Fruit fly (Drosophila melanogaster) whole organism, prepupa: ENCODE results near the gene CG13999.

Experiments used
- CG11294 ChIP-seq: fragments of 200-800 bp; sonication (Bioruptor generic); IDR thresholded peaks from 2 replicates; pipeline ENCODE4 v1.3.6; 2022; ENCODE audit warnings: missing biosample characterization, missing genetic modification characterization
- CG11902 ChIP-seq: fragments of 200-800 bp; sonication (Bioruptor generic); optimal IDR thresholded peaks from 3 replicates; lab custom pipeline; 2016; ENCODE audit warnings: missing biosample characterization, missing genetic modification characterization
- CG15336 ChIP-seq: fragments of 200-800 bp; sonication (Bioruptor generic); IDR thresholded peaks from 2 replicates; pipeline ENCODE4 v1.3.6; 2022; ENCODE audit warnings: missing biosample characterization, missing genetic modification characterization
- CG1621 ChIP-seq: fragments of 200-800 bp; sonication (Bioruptor generic); optimal IDR thresholded peaks from 3 replicates; lab custom pipeline; 2018; ENCODE audit warnings: missing biosample characterization, mild to moderate bottlenecking, missing genetic modification characterization
- CG3032 ChIP-seq: fragments of 200-800 bp; optimal IDR thresholded peaks from 2 replicates; lab custom pipeline; 2019; ENCODE audit warnings: missing biosample characterization, mild to moderate bottlenecking, missing genetic modification characterization, moderate library complexity
- CG3919 ChIP-seq: fragments of 200-800 bp; sonication (Bioruptor generic); optimal IDR thresholded peaks from 3 replicates; lab custom pipeline; 2016; ENCODE audit warnings: missing biosample characterization, missing genetic modification characterization
- CG6808 ChIP-seq: fragments of 200-800 bp; sonication (Bioruptor generic); optimal IDR thresholded peaks from 3 replicates; lab custom pipeline; 2017; ENCODE audit warnings: missing biosample characterization, missing genetic modification characterization, mild to moderate bottlenecking, moderate library complexity, missing genetic modification reagents
- CG6854 ChIP-seq: fragments of 200-800 bp; sonication (Bioruptor generic); optimal IDR thresholded peaks from 2 replicates; lab custom pipeline; 2017; ENCODE audit warnings: missing biosample characterization, mild to moderate bottlenecking, missing genetic modification characterization
- CG7368 ChIP-seq: fragments of 200-800 bp; sonication (Bioruptor generic); optimal IDR thresholded peaks from 3 replicates; lab custom pipeline; 2016; ENCODE audit warnings: missing biosample characterization, missing genetic modification characterization
- CG8632 ChIP-seq: fragments of 200-800 bp; sonication (Bioruptor generic); optimal IDR thresholded peaks from 3 replicates; lab custom pipeline; 2016; ENCODE audit warnings: missing biosample characterization, missing genetic modification characterization
- CG9139 ChIP-seq: fragments of 200-800 bp; sonication (Bioruptor generic); optimal IDR thresholded peaks from 3 replicates; lab custom pipeline; 2017; ENCODE audit warnings: missing biosample characterization, mild to moderate bottlenecking, missing genetic modification characterization
- Eip78C ChIP-seq: fragments of 200-800 bp; sonication (Bioruptor generic); peaks from one replicate; lab custom pipeline; 2016; ENCODE audit warnings: missing biosample characterization, missing genetic modification characterization
- Eip93F ChIP-seq: fragments of 200-800 bp; sonication (Bioruptor generic); optimal IDR thresholded peaks from 2 replicates; lab custom pipeline; 2016; ENCODE audit warnings: missing biosample characterization, mild to moderate bottlenecking, missing genetic modification characterization
- Gug ChIP-seq: fragments of 200-800 bp; sonication (Bioruptor generic); IDR thresholded peaks from 2 replicates; pipeline ENCODE4 v1.3.6; 2022; ENCODE audit warnings: missing biosample characterization, missing genetic modification characterization
- Hr39 ChIP-seq: fragments of 200-800 bp; sonication (Bioruptor generic); optimal IDR thresholded peaks from 2 replicates; lab custom pipeline; 2016; ENCODE audit warnings: missing biosample characterization, missing genetic modification characterization
- Met ChIP-seq: fragments of 200-800 bp; sonication (Bioruptor generic); optimal IDR thresholded peaks from 3 replicates; lab custom pipeline; 2016; ENCODE audit warnings: missing biosample characterization, missing genetic modification characterization
- Smox ChIP-seq: fragments of 200-800 bp; sonication (Bioruptor generic); optimal IDR thresholded peaks from 3 replicates; lab custom pipeline; 2016; ENCODE audit warnings: missing biosample characterization, missing genetic modification characterization
- Sox102F ChIP-seq: fragments of 200-800 bp; sonication (Bioruptor generic); optimal IDR thresholded peaks from 2 replicates; lab custom pipeline; 2016; ENCODE audit warnings: missing biosample characterization, mild to moderate bottlenecking, missing genetic modification characterization
- Sox14 ChIP-seq: fragments of 200-800 bp; sonication (Bioruptor generic); optimal IDR thresholded peaks from 3 replicates; lab custom pipeline; 2016; ENCODE audit warnings: missing biosample characterization, missing genetic modification characterization
- cyc ChIP-seq: fragments of 200-800 bp; sonication (Bioruptor generic); optimal IDR thresholded peaks from 3 replicates; lab custom pipeline; 2016; ENCODE audit warnings: missing biosample characterization, missing genetic modification characterization
- dsx ChIP-seq: fragments of 200-800 bp; optimal IDR thresholded peaks from 3 replicates; lab custom pipeline; 2019; ENCODE audit warnings: missing biosample characterization, mild to moderate bottlenecking, missing genetic modification characterization, moderate library complexity; ENCODE audit not compliant: poor library complexity, severe bottlenecking
- eg ChIP-seq: fragments of 200-800 bp; sonication (Bioruptor generic); IDR thresholded peaks from 3 replicates; pipeline ENCODE4 v1.3.6; 2022; ENCODE audit warnings: missing biosample characterization, missing genetic modification characterization
- esn ChIP-seq: fragments of 200-800 bp; sonication (Bioruptor generic); optimal IDR thresholded peaks from 2 replicates; lab custom pipeline; 2016; ENCODE audit warnings: missing biosample characterization, mild to moderate bottlenecking, missing genetic modification characterization, moderate library complexity
- fd59A ChIP-seq: fragments of 200-800 bp; sonication (Bioruptor generic); optimal IDR thresholded peaks from 2 replicates; lab custom pipeline; 2017; ENCODE audit warnings: missing biosample characterization, mild to moderate bottlenecking, missing genetic modification characterization, missing genetic modification reagents
- fd85E ChIP-seq: fragments of 200-800 bp; sonication (Bioruptor generic); optimal IDR thresholded peaks from 3 replicates; lab custom pipeline; 2016; ENCODE audit warnings: missing biosample characterization, missing genetic modification characterization
- fkh ChIP-seq: fragments of 200-800 bp; sonication (Bioruptor generic); optimal IDR thresholded peaks from 3 replicates; lab custom pipeline; 2017; ENCODE audit warnings: missing biosample characterization, mild to moderate bottlenecking, missing genetic modification characterization, moderate library complexity
- lz ChIP-seq: fragments of 200-800 bp; sonication (Bioruptor generic); optimal IDR thresholded peaks from 3 replicates; lab custom pipeline; 2016; ENCODE audit warnings: missing biosample characterization, missing genetic modification characterization
- net ChIP-seq: fragments of 200-800 bp; sonication (Bioruptor generic); optimal IDR thresholded peaks from 3 replicates; lab custom pipeline; 2016; ENCODE audit warnings: missing biosample characterization, missing genetic modification characterization
- salr ChIP-seq, 2 experiments: fragments of 200-800 bp; sonication (Bioruptor generic); optimal IDR thresholded peaks; 3 replicates each; lab custom pipeline; 2016 to 2018; ENCODE audit warnings: missing biosample characterization in 2 of 2, missing genetic modification characterization in 2 of 2, mild to moderate bottlenecking in 1 of 2
- spab ChIP-seq: fragments of 200-800 bp; sonication (Bioruptor generic); optimal IDR thresholded peaks from 2 replicates; lab custom pipeline; 2017; ENCODE audit warnings: missing biosample characterization, mild to moderate bottlenecking, missing genetic modification characterization, missing genetic modification reagents
- ss ChIP-seq, 2 experiments: fragments of 200-800 bp; sonication (Bioruptor generic); optimal IDR thresholded peaks; 2 replicates in 1 of 2; 3 replicates in 1 of 2; lab custom pipeline; 2017 to 2018; ENCODE audit warnings: mild to moderate bottlenecking in 2 of 2, missing biosample characterization in 2 of 2, missing genetic modification characterization in 2 of 2, moderate library complexity in 1 of 2
- svp ChIP-seq: fragments of 200-800 bp; sonication (Bioruptor generic); peaks from one replicate; lab custom pipeline; 2016; ENCODE audit warnings: missing biosample characterization, missing genetic modification characterization
- topi ChIP-seq: fragments of 200-800 bp; sonication (Bioruptor generic); optimal IDR thresholded peaks from 3 replicates; lab custom pipeline; 2016; ENCODE audit warnings: missing biosample characterization, missing genetic modification characterization
- vri ChIP-seq: fragments of 200-800 bp; sonication (Bioruptor generic); optimal IDR thresholded peaks from 3 replicates; lab custom pipeline; 2016; ENCODE audit warnings: missing biosample characterization, mild to moderate bottlenecking, missing genetic modification characterization

The CG13999 gene

dm6 chr2L:5978333-5979054 lies 22.2 kb upstream of the CG13999 start:
- no peak for TF ChIP-seq Gug
- TF ChIP-seq eg (GFP tag; lab: Robert Waterston, UW) = no peak
- TF ChIP-seq Eip78C (GFP tag; lab: Kevin White, UChicago) = peak; percentile 2
- TF ChIP-seq topi = peak; percentile 21
- no peak for TF ChIP-seq cyc (GFP tag; lab: Kevin White, UChicago)
- TF ChIP-seq vri (GFP tag; lab: Kevin White, UChicago) = peak; percentile 27
- no peak for TF ChIP-seq spab
- TF ChIP-seq CG11294 (GFP tag; lab: Robert Waterston, UW) = no peak
- TF ChIP-seq Met (GFP tag; lab: Kevin White, UChicago) = peak; percentile 44
- peak; percentile 64 for TF ChIP-seq Eip93F
- TF ChIP-seq CG6854 (GFP tag; lab: Kevin White, UChicago) = peak; percentile 24
- TF ChIP-seq salr (GFP tag; optimal IDR thresholded peaks at IDR 0.05; lab: Kevin White, UChicago) = no peak
- peak in 1 of 2 experiments; percentile 55 for TF ChIP-seq ss (GFP tag; optimal IDR thresholded peaks at IDR 0.05; lab: Kevin White, UChicago)
- TF ChIP-seq svp (GFP tag; lab: Kevin White, UChicago) = peak; percentile 95
- TF ChIP-seq net = peak; percentile 4
- TF ChIP-seq CG1621 = peak; percentile 20
- TF ChIP-seq CG11902 (GFP tag; lab: Kevin White, UChicago) = no peak
- peak; percentile 39 for TF ChIP-seq CG7368
- no peak for TF ChIP-seq CG9139 (GFP tag; lab: Kevin White, UChicago)
- TF ChIP-seq Hr39 = no peak
- peak; percentile 18 for TF ChIP-seq esn (GFP tag; lab: Kevin White, UChicago)
- TF ChIP-seq CG3032 (tag; lab: Kevin White, UChicago) = peak; percentile 13
- peak; percentile 19 for TF ChIP-seq Sox14 (GFP tag; lab: Kevin White, UChicago)
- peak; percentile 19 for TF ChIP-seq Sox102F
- peak; percentile 13 for TF ChIP-seq CG6808 (GFP tag; lab: Kevin White, UChicago)
- no peak for TF ChIP-seq CG15336
- TF ChIP-seq fkh (GFP tag; lab: Kevin White, UChicago) = no peak
- TF ChIP-seq CG3919 = peak; percentile 61
- no peak for TF ChIP-seq fd59A (GFP tag; lab: Kevin White, UChicago)

DNA sequence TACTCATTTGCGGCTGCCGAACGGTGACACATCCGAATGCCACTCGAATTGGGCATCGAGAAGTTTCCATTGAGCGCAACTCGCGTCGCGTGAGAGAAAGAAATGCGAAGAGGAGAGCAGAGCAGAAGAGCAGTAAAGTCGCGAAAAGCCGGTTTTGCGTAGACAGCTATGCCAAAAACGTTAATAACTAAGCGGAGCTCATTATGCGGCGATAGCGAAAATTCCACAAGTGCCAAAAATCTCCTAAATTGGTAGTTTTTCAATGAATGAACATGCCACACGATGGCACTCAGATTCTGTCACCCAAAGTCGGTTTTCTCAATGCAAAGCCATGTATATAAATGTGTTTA lies 21.4 kb upstream of the CG13999 start:
- TF ChIP-seq lz (GFP tag; lab: Kevin White, UChicago) (no peak), Hr39 (no peak), Eip93F (no peak), spab (no peak), esn (GFP tag; lab: Kevin White, UChicago) (no peak), Smox (no peak), fkh (GFP tag; lab: Kevin White, UChicago) (no peak), CG6854 (GFP tag; lab: Kevin White, UChicago) (no peak), dsx (GFP tag; lab: Kevin White, UChicago) (no peak), CG8632 (no peak), net (no peak), CG15336 (no peak), vri (GFP tag; lab: Kevin White, UChicago) (no peak), fd85E (GFP tag; lab: Kevin White, UChicago) (no peak), CG6808 (GFP tag; lab: Kevin White, UChicago) (no peak), CG7368 (no peak), CG9139 (GFP tag; lab: Kevin White, UChicago) (no peak), fd59A (GFP tag; lab: Kevin White, UChicago) (no peak), Gug (no peak)

dm6 chr2L:5977070-5977728 lies 20.9 kb upstream of the CG13999 start:
- TF ChIP-seq vri (GFP tag; lab: Kevin White, UChicago) = peak; percentile 52
- peak; percentile 0 for TF ChIP-seq Sox102F
- TF ChIP-seq dsx (GFP tag; lab: Kevin White, UChicago) = peak; percentile 11
- no peak for TF ChIP-seq esn (GFP tag; lab: Kevin White, UChicago)
- peak; percentile 17 for TF ChIP-seq CG7368
- TF ChIP-seq Sox14 (GFP tag; lab: Kevin White, UChicago) = peak; percentile 66
- TF ChIP-seq CG3919 = peak; percentile 15
- TF ChIP-seq svp (GFP tag; lab: Kevin White, UChicago) = peak; percentile 62
- no peak for TF ChIP-seq spab
- TF ChIP-seq fkh (GFP tag; lab: Kevin White, UChicago) = peak; percentile 90
- TF ChIP-seq CG6854 (GFP tag; lab: Kevin White, UChicago) = peak; percentile 41
- no peak for TF ChIP-seq CG11902 (GFP tag; lab: Kevin White, UChicago)
- TF ChIP-seq Eip78C (GFP tag; lab: Kevin White, UChicago) = peak; percentile 63
- peak; percentile 9 to 77 for TF ChIP-seq ss (GFP tag; optimal IDR thresholded peaks at IDR 0.05; lab: Kevin White, UChicago)
- peak; percentile 14 for TF ChIP-seq Met (GFP tag; lab: Kevin White, UChicago)
- TF ChIP-seq, all 60 proteins: peak for 12
